Worm (Caenorhabditis elegans): ENCODE results near the gene viro-2.

viro-2 gene

DNA sequence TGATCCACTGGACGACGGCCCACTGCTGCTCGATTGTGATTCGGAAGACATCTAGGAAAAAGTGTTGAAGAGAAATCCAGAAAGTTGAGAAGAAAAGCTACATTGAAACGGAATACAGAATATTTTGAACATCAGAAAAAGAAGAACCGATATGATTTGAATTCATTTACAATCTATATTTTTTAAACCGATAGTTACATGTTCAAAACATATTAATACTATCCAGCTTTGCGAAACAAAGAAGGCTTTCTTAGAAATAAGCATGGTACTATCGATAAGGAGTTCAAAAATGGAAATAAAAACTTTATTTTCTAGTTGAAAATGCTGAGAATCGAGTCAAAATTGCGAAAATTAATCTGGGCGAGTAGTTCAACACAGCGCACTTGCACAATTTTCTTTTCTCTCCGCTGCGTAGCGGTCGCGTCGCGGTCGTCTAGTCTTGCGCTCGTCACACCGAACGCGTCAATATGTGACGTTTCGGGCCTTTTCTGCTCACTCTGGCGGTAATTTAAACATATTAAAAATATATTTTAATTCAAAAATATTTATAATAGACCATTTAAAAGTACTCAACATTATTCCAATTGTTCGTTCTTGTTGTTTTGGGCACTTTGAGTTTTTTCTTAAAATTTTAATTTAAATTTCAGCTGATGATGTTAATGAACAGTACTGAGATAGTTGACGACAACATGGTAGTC, 33.5 kb downstream of the viro-2 start, which contains the start of the genes syf-2 and K04G7.1:
Gene syf-2, minus strand, starts transcription at position 51 of the 698 bp plus-strand sequence.
Gene K04G7.1, plus strand, starts transcription at position 648 of the 698 bp plus-strand sequence.
- TF ChIP-seq T22C8.4 (GFP tag; IDR thresholded peaks at IDR 0.05) (no peak), klf-2 (GFP tag; conservative IDR thresholded peaks at IDR 0.05) (no peak), cog-1 (tag; optimal IDR thresholded peaks at IDR 0.05) (peak; percentile 75), tab-1 (GFP tag; IDR thresholded peaks at IDR 0.05) (no peak), ref-1 (GFP tag; conservative IDR thresholded peaks at IDR 0.05) (no peak), flt-1 (GFP tag; IDR thresholded peaks at IDR 0.05) (no peak; the same call in 1 of the 2 replicates), ztf-23 (GFP tag; IDR thresholded peaks at IDR 0.05) (peak; percentile 67; the same call in 1 of the 2 replicates), ztf-29 (GFP tag; IDR thresholded peaks at IDR 0.05) (no peak), med-1 (GFP tag; optimal IDR thresholded peaks at IDR 0.05; ENCODE audit: insufficient read depth) (no peak)

DNA sequence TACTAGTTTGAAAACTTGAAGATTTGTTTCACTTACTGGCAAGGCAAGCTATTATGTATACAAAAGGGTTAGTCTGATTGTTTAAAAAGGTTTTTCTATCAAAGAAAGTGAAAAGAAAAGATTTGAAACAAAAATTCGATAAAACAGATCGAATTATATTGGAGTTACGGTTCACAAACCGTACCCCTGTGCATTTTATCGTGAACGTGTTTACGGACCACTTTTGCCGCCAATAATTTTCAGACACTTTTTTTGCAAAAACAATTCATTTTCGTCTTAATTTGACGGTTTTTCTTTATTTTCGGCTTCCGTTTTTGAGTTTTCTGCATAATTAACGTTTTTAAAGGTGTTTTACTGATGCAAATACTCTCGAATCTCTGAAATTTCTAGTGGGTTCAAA, 36.6 kb downstream of the viro-2 start:
- TF ChIP-seq flt-1 (GFP tag; IDR thresholded peaks at IDR 0.05) (no peak), klf-2 (GFP tag; conservative IDR thresholded peaks at IDR 0.05) (no peak)

DNA sequence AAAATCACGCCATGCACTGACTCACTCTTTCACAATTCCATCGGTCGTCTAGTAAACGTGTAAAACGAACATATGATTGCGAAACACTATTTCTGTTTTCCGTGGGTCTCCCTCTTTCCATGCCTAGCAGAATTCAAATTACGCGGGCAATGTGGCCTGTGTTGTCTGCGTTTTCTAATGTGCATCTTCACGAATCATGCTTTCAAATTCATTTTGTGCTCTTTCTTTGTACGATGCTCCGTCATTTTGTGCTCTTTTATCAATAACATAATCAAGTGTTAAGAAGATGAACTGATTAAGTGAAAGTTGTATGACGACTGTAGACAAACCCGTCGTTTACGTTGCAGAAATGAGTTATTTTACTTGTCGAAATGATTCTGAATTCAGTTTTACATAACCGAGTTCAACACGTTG, 37.1 kb downstream of the viro-2 start:
- no peak for TF ChIP-seq T22C8.4 (GFP tag; IDR thresholded peaks at IDR 0.05)
- no peak for TF ChIP-seq ztf-29 (GFP tag; IDR thresholded peaks at IDR 0.05)
- no peak for TF ChIP-seq cog-1 (tag; optimal IDR thresholded peaks at IDR 0.05)
- no peak for TF ChIP-seq tab-1 (GFP tag; IDR thresholded peaks at IDR 0.05)
- no peak for TF ChIP-seq ref-1 (GFP tag; conservative IDR thresholded peaks at IDR 0.05)
- no peak for TF ChIP-seq flt-1 (GFP tag; IDR thresholded peaks at IDR 0.05)
- no peak for TF ChIP-seq klf-2 (GFP tag; conservative IDR thresholded peaks at IDR 0.05)
- TF ChIP-seq med-1 (GFP tag; optimal IDR thresholded peaks at IDR 0.05; ENCODE audit: insufficient read depth): no peak
- no peak for TF ChIP-seq ztf-23 (GFP tag; IDR thresholded peaks at IDR 0.05)

DNA sequence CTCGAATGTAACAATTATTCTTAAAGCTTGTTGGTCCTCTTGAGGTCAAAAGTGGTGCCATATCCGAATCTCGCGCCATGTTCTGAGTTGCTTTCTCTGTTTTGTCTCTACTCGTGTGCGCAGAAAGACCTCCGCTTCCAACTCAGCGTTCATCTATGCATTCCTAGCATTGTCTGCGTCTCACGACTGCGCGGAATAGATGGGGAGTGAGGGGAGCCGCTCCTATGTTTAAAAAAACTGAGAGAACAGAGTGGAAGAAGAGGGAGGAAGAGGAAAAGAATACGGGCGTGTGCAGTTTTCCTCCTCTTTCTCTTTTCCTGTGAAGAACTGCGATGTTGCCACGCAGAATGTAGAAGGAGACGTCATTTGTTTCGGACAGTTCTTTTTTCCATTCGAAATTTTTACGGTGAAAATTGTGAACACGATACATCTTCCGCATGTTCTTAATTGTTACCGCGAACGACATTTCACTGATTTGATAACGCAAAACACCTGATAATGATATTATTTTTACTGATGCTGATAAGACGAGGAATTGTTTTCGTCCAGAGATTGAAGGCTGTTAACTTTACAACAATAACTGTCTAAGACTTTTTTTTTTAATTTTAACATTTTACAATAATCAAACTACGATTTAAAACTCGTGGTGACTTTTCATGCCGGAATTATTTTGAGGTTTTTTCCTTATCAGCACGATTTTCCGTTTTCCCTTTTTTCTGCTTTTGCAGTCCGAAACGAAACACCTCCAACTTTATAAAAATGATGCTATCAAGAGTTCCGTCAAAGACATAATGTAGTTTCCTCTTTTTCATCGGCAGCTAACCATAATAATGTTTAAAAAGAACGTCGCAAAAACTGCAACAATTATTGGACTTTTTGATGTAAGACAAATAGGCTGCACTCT, 38.2 kb downstream of the viro-2 start:
- TF ChIP-seq T22C8.4 (GFP tag; IDR thresholded peaks at IDR 0.05): no peak
- TF ChIP-seq ztf-29 (GFP tag; IDR thresholded peaks at IDR 0.05): no peak
- no peak for TF ChIP-seq tab-1 (GFP tag; IDR thresholded peaks at IDR 0.05)

DNA sequence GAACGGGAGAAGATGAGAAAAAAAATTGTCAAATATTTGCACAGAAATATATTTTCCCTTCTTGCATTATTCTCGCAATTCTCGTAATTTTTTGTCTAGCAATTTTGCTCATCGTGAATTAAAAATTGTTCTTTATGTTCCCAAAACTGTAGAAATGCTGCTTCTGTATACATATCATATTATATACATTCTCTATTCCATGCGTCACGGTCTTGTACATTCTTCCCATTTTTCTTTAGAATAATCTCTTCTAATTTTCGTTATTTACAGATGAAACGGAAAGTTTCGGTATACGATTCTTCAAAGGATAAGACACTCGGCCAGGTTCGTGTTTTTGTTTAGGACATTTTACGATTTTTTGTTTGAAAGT, 38.9 kb downstream of the viro-2 start, which contains the start of gene acs-4:
Gene acs-4, plus strand, starts transcription at position 271 of the 370 bp plus-strand sequence.
- TF ChIP-seq ztf-29 (GFP tag; IDR thresholded peaks at IDR 0.05) (no peak), cog-1 (tag; optimal IDR thresholded peaks at IDR 0.05) (no peak), klf-2 (GFP tag; conservative IDR thresholded peaks at IDR 0.05) (no peak), T22C8.4 (GFP tag; IDR thresholded peaks at IDR 0.05) (no peak), ztf-23 (GFP tag; IDR thresholded peaks at IDR 0.05) (no peak), flt-1 (GFP tag; IDR thresholded peaks at IDR 0.05) (no peak), tab-1 (GFP tag; IDR thresholded peaks at IDR 0.05) (no peak), med-1 (GFP tag; optimal IDR thresholded peaks at IDR 0.05; ENCODE audit: insufficient read depth) (no peak), ref-1 (GFP tag; conservative IDR thresholded peaks at IDR 0.05) (no peak)

DNA sequence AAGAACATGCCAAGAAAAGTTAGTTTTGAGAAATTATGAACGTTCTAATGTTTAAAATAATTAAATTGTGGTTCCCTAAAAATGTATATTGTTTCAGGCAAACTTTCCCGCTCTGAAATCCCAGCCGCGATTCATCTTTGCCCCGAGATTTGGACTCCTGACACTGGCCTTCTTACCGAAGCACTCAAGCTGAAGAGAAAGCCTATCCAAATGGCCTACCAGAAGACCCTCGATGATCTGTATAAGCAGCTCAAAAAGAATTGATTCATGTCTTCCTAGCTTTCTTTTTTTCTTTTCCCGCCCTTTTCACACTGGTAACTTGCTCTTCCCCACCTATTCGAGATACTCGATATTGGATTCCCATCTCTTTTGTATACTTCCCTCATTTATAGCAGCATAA, 41.4 kb downstream of the viro-2 start:
- TF ChIP-seq ztf-29 (GFP tag; IDR thresholded peaks at IDR 0.05) (no peak), flt-1 (GFP tag; IDR thresholded peaks at IDR 0.05) (no peak), ref-1 (GFP tag; conservative IDR thresholded peaks at IDR 0.05) (no peak), med-1 (GFP tag; optimal IDR thresholded peaks at IDR 0.05; ENCODE audit: insufficient read depth) (no peak), tab-1 (GFP tag; IDR thresholded peaks at IDR 0.05) (no peak), T22C8.4 (GFP tag; IDR thresholded peaks at IDR 0.05) (no peak), klf-2 (GFP tag; conservative IDR thresholded peaks at IDR 0.05) (no peak)

DNA sequence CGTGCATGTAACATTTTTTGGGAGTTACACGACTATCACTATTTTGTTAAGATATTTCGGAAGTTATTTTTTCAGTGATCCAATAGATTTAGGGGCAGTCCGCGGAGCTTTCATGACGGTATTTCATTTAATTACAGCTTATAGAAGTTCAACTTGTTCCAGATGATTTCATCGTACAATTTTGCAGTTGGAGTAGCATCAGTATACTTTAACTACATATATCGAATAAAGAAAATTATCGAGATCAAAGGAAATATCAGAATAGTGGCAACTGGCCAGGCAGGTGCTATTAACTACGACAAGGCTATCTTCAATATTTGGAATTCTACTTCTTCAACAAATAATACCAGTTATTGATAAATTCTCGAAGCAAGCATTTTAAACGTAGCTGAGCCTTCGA, 49.8 kb downstream of the viro-2 start:
- TF ChIP-seq T22C8.4 (GFP tag; IDR thresholded peaks at IDR 0.05): no peak
- TF ChIP-seq klf-2 (GFP tag; conservative IDR thresholded peaks at IDR 0.05): no peak
- no peak for TF ChIP-seq flt-1 (GFP tag; IDR thresholded peaks at IDR 0.05)
- TF ChIP-seq ref-1 (GFP tag; conservative IDR thresholded peaks at IDR 0.05): no peak
- TF ChIP-seq ztf-29 (GFP tag; IDR thresholded peaks at IDR 0.05): no peak
- TF ChIP-seq med-1 (GFP tag; optimal IDR thresholded peaks at IDR 0.05; ENCODE audit: insufficient read depth): no peak
- TF ChIP-seq ztf-23 (GFP tag; IDR thresholded peaks at IDR 0.05): no peak
- no peak for TF ChIP-seq cog-1 (tag; optimal IDR thresholded peaks at IDR 0.05)
- TF ChIP-seq tab-1 (GFP tag; IDR thresholded peaks at IDR 0.05): no peak

DNA sequence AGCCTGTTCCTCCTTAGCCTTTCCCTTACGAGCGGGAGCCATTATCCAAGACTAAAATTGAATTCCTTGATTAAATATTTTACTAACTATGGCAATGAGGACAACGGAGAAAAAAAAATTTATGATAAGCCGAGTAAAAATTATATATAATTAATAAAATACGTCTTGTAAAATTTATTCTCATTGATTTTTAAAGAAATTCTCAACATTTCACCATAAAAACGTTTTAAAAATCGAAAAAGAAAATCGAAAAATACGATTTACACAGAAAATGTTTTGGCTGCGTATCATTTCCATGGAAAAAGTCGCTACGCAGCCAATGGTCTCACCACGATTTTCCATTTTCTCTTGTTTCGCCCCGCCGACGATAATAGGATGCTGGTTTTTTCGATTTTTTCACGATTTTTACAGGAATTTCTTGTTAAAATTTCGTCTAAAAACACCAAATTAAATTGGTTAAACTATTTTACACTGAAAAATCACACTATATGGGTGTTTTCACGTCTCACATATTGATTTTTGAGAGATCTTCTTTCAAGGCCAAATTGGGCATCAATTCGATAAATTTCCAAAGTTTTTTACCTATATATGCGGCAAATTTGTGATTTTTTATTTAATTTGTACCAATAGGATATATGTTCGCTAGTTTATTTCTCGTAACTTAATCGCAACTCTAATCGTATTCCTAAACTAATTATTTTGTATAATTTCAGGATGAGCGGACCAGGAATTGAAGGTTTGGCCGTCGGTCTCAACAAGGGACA, 51.0 kb downstream of the viro-2 start, which contains the start of the genes rps-14 and rpl-36:
Gene rps-14, minus strand, starts transcription at position 51 of the 764 bp plus-strand sequence.
Gene rpl-36, plus strand, starts transcription at position 714 of the 764 bp plus-strand sequence.
- no peak for TF ChIP-seq klf-2 (GFP tag; conservative IDR thresholded peaks at IDR 0.05)
- peak; percentile 76 for TF ChIP-seq cog-1 (tag; optimal IDR thresholded peaks at IDR 0.05)
- peak; percentile 79 for TF ChIP-seq ztf-23 (GFP tag; IDR thresholded peaks at IDR 0.05)
- no peak for TF ChIP-seq ref-1 (GFP tag; conservative IDR thresholded peaks at IDR 0.05)
- no peak for TF ChIP-seq med-1 (GFP tag; optimal IDR thresholded peaks at IDR 0.05; ENCODE audit: insufficient read depth)

DNA sequence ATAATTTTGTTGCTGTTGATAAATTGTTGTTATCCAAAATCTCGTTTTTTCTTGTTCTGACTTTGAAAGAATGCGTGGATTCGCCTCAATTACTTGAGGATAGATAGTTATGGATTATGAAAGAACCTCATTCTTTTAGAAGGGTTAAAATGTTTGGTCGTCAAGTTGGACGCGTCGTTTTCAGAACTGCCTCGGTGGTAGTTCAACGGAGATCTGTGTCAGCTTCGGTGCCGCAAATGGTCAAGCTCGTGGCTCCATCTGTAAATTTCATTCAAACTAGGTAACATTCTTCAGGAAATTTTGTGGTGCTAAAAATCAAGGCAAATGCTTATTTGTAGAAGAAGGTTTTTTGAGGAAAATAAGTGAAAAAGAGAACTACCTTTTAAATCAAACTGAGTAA, 51.9 kb downstream of the viro-2 start, which contains the start of gene ndab-2:
Gene ndab-2, plus strand, starts transcription at position 140 of the 400 bp plus-strand sequence.
- TF ChIP-seq tab-1 (GFP tag; IDR thresholded peaks at IDR 0.05) (no peak), ztf-23 (GFP tag; IDR thresholded peaks at IDR 0.05) (no peak), ref-1 (GFP tag; conservative IDR thresholded peaks at IDR 0.05) (no peak), T22C8.4 (GFP tag; IDR thresholded peaks at IDR 0.05) (no peak), ztf-29 (GFP tag; IDR thresholded peaks at IDR 0.05) (no peak), klf-2 (GFP tag; conservative IDR thresholded peaks at IDR 0.05) (no peak), flt-1 (GFP tag; IDR thresholded peaks at IDR 0.05) (no peak), cog-1 (tag; optimal IDR thresholded peaks at IDR 0.05) (no peak), med-1 (GFP tag; optimal IDR thresholded peaks at IDR 0.05; ENCODE audit: insufficient read depth) (no peak)
